Worm (Caenorhabditis elegans): ENCODE data around the gene F32D8.13.
A peak's percentile ranks its signal among the peaks of the same experiment; 100 is the strongest.

F32D8.13 gene

ce11 chrV:10856901-10857637, 39.3 kb downstream of the F32D8.13 start (continued):
- no peak for TF ChIP-seq Y56A3A.18 (GFP tag; IDR thresholded peaks at IDR 0.05)
- no peak for TF ChIP-seq ekl-4 (GFP tag; IDR thresholded peaks at IDR 0.05)
- no peak for TF ChIP-seq madf-6 (GFP tag; IDR thresholded peaks at IDR 0.05)
- no peak for TF ChIP-seq snpc-1.1 (tag; optimal IDR thresholded peaks at IDR 0.05; ENCODE audit: insufficient read depth)
- no peak for TF ChIP-seq lin-40 (tag; optimal IDR thresholded peaks at IDR 0.05)
- TF ChIP-seq hmg-20 (GFP tag; IDR thresholded peaks at IDR 0.05) = no peak
- TF ChIP-seq zfh-2 (GFP tag; conservative IDR thresholded peaks at IDR 0.05) = no peak; the same call in 1 of the 2 replicates
- peak; percentile 7 for TF ChIP-seq ztf-22 (GFP tag; optimal IDR thresholded peaks at IDR 0.05)
- no peak for TF ChIP-seq nfya-2 (GFP tag; IDR thresholded peaks at IDR 0.05)
- no peak for TF ChIP-seq let-526 (GFP tag; IDR thresholded peaks at IDR 0.05)
- TF ChIP-seq F39B2.1 (GFP tag; IDR thresholded peaks at IDR 0.05) = no peak
- TF ChIP-seq unc-130 (GFP tag; optimal IDR thresholded peaks at IDR 0.05) = no peak
- TF ChIP-seq rpc-1 (optimal IDR thresholded peaks at IDR 0.05) = no peak
- TF ChIP-seq rpc-1 (tag; optimal IDR thresholded peaks at IDR 0.05) = no peak
- no peak for TF ChIP-seq F57C9.4 (tag; optimal IDR thresholded peaks at IDR 0.05)
- no peak for TF ChIP-seq sea-2 (GFP tag; IDR thresholded peaks at IDR 0.05)
- no peak for TF ChIP-seq egrh-3 (GFP tag; IDR thresholded peaks at IDR 0.05)
- no peak for TF ChIP-seq madf-3 (GFP tag; IDR thresholded peaks at IDR 0.05)
- TF ChIP-seq him-1 (tag; optimal IDR thresholded peaks at IDR 0.05) = no peak
- TF ChIP-seq athp-1 (tag; optimal IDR thresholded peaks at IDR 0.05) = no peak
- no peak for TF ChIP-seq Y79H2A.3 (GFP tag; conservative IDR thresholded peaks at IDR 0.05)
- TF ChIP-seq egl-44 (GFP tag; IDR thresholded peaks at IDR 0.05) = no peak
- TF ChIP-seq lir-1 (GFP tag; conservative IDR thresholded peaks at IDR 0.05) = no peak
- no peak for TF ChIP-seq let-607 (tag; optimal IDR thresholded peaks at IDR 0.05)
- 0 out of 2 replicates have a peak, but pooled peaks have one; percentile 25 for TF ChIP-seq cebp-2 (GFP tag; IDR thresholded peaks at IDR 0.05)
- TF ChIP-seq ama-1 (optimal IDR thresholded peaks at IDR 0.05) = no peak
- no peak for TF ChIP-seq ama-1 (GFP tag; optimal IDR thresholded peaks at IDR 0.05)
- TF ChIP-seq gei-17 (GFP tag; optimal IDR thresholded peaks at IDR 0.05) = no peak

- TF ChIP-seq Y79H2A.3 (GFP tag; conservative IDR thresholded peaks at IDR 0.05) = no peak
- 0 out of 2 replicates have a peak, but pooled peaks have one; percentile 20 for TF ChIP-seq hmg-1.2 (GFP tag; IDR thresholded peaks at IDR 0.05)
- no peak for TF ChIP-seq lsy-27 (tag; optimal IDR thresholded peaks at IDR 0.05; ENCODE audit: borderline replicate concordance, insufficient read depth)
- no peak for TF ChIP-seq cebp-1 (GFP tag; IDR thresholded peaks at IDR 0.05)
- peak; percentile 40 for TF ChIP-seq cebp-1 (tag; optimal IDR thresholded peaks at IDR 0.05)
- TF ChIP-seq dox-1 (GFP tag; IDR thresholded peaks at IDR 0.05) = peak; percentile 76
- TF ChIP-seq F55B11.4 (tag; optimal IDR thresholded peaks at IDR 0.05; ENCODE audit: borderline replicate concordance, insufficient read depth) = no peak
- TF ChIP-seq ceh-58 (GFP tag; IDR thresholded peaks at IDR 0.05) = no peak
- peak; percentile 8; the same call in 1 of the 2 replicates for TF ChIP-seq nfyb-1 (GFP tag; IDR thresholded peaks at IDR 0.05)
- TF ChIP-seq nhr-90 (tag; optimal IDR thresholded peaks at IDR 0.05) = peak; percentile 62
- TF ChIP-seq nhr-80 (tag; optimal IDR thresholded peaks at IDR 0.05) = peak; percentile 100
- 0 out of 2 replicates have a peak, but pooled peaks have one; percentile 18 for TF ChIP-seq zfh-2 (GFP tag; conservative IDR thresholded peaks at IDR 0.05)
- peak; percentile 26 for TF ChIP-seq madf-10 (tag; optimal IDR thresholded peaks at IDR 0.05)
- TF ChIP-seq ets-4 (GFP tag; optimal IDR thresholded peaks at IDR 0.05) = peak; percentile 93
- no peak for TF ChIP-seq B0035.1 (tag; optimal IDR thresholded peaks at IDR 0.05)
- TF ChIP-seq ceh-27 (GFP tag; optimal IDR thresholded peaks at IDR 0.05) = no peak
- no peak for TF ChIP-seq F57A8.1 (GFP tag; optimal IDR thresholded peaks at IDR 0.05)
- peak; percentile 50 for TF ChIP-seq chd-7 (tag; optimal IDR thresholded peaks at IDR 0.05)
- TF ChIP-seq tbp1 (GFP tag; optimal IDR thresholded peaks at IDR 0.05) = peak; percentile 12
- TF ChIP-seq sptf-2 (GFP tag; optimal IDR thresholded peaks at IDR 0.05) = peak; percentile 11
- 0 out of 2 replicates have a peak, but pooled peaks have one; percentile 6 for TF ChIP-seq pbrm-1 (GFP tag; IDR thresholded peaks at IDR 0.05)
- peak; percentile 84 for TF ChIP-seq ztf-22 (GFP tag; optimal IDR thresholded peaks at IDR 0.05)
- TF ChIP-seq Y95B8A.8 (GFP tag; IDR thresholded peaks at IDR 0.05) = 0 out of 2 replicates have a peak, but pooled peaks have one; percentile 19
Observed at ce11 chrV:10855363-10855762, 41.0 kb downstream of the F32D8.13 start.

Measured in whole organism, young adult.